Fruit fly (Drosophila melanogaster): ENCODE measurements around the gene CG17751.

CG17751 gene

DNA sequence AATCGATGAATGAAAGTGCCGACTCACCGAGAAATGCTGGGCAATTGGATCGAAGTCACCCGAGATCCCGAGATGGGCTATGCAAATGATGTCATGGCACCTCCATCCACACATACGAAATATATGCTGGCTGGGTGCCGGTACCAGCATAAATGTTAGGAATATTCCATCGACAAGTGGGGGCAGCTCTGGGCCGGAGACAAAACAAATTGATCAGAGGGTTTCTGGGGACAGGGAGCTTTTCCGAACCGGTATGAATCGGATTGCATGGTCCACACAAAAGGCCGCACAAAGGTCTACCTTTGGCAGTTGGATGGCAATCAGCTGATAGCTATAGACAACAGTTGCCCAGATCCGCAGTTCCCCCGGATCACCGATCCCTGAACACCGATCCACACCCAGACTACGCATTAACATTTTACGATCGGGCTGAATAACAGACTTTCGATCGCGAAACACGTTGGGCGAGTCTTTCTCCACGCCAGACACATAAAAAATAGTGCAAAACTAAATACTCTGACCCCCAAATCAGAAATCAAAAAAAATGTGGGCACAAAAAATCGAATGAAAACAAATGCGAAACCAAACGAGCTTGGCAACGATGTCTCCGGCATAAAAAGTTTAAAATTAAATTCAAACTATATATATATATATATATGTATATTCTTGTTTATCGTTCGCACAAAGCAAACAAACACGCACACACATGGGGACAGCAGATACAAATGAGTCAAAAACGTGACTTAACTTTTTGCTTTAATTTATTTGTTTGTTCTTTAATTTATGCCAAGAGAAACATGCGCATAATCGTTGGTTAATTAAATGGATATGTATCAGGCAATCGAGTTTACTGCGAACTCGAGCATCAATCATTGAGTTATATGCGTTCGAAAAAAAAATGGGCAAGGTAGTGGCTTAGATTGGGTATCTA is 18.5 kb downstream of the CG17751 start (continued):
- TF ChIP-seq abd-A (tag; optimal IDR thresholded peaks at IDR 0.05): peak; percentile 20
- no peak for TF ChIP-seq Hr3 (GFP tag; optimal IDR thresholded peaks at IDR 0.05)
- no peak for TF ChIP-seq CG9215 (GFP tag; IDR thresholded peaks at IDR 0.05)
- no peak for TF ChIP-seq disco-r (GFP tag; optimal IDR thresholded peaks at IDR 0.05)
- peak; percentile 0 for TF ChIP-seq Med (GFP tag)
- TF ChIP-seq chinmo (GFP tag; IDR thresholded peaks at IDR 0.05; ENCODE audit: partially characterized antibody): peak; percentile 62; the same call in 1 of the 4 replicates
- TF ChIP-seq CG34376 (GFP tag; optimal IDR thresholded peaks at IDR 0.05): peak; percentile 2
- TF ChIP-seq MBD-R2 (GFP tag; IDR thresholded peaks at IDR 0.05): no peak
- no peak for TF ChIP-seq Dfd (GFP tag; optimal IDR thresholded peaks at IDR 0.05)
- TF ChIP-seq C15 (GFP tag; IDR thresholded peaks at IDR 0.05): no peak
- TF ChIP-seq NFAT (GFP tag; IDR thresholded peaks at IDR 0.05): peak; percentile 28; the same call in 1 of the 2 replicates
- TF ChIP-seq dimm (GFP tag; IDR thresholded peaks at IDR 0.05): no peak
- no peak for TF ChIP-seq lbe (GFP tag; optimal IDR thresholded peaks at IDR 0.05)
- TF ChIP-seq kni (GFP tag; optimal IDR thresholded peaks at IDR 0.05): no peak
- no peak for TF ChIP-seq Sox102F (GFP tag; optimal IDR thresholded peaks at IDR 0.05)
- TF ChIP-seq sqz (GFP tag; optimal IDR thresholded peaks at IDR 0.05): peak; percentile 6
- TF ChIP-seq CG3407 (GFP tag; optimal IDR thresholded peaks at IDR 0.05): no peak
- peak; percentile 0 for TF ChIP-seq CG13624 (GFP tag; optimal IDR thresholded peaks at IDR 0.05)
- TF ChIP-seq Pdp1 (GFP tag; optimal IDR thresholded peaks at IDR 0.05): peak in 1 of 2 experiments; percentile 51
- no peak for TF ChIP-seq CG6689 (GFP tag; IDR thresholded peaks at IDR 0.05)
- peak; percentile 98 for TF ChIP-seq CG13894 (tag; optimal IDR thresholded peaks at IDR 0.05)
- no peak for TF ChIP-seq CG15514 (GFP tag; optimal IDR thresholded peaks at IDR 0.05)
- peak; percentile 91 for TF ChIP-seq gcm (GFP tag; optimal IDR thresholded peaks at IDR 0.05)
- 0 out of 3 replicates have a peak, but pooled peaks have one; percentile 20 for TF ChIP-seq Dbx (GFP tag; IDR thresholded peaks at IDR 0.05)
- no peak for TF ChIP-seq chn (GFP tag; optimal IDR thresholded peaks at IDR 0.05)
- TF ChIP-seq lov (optimal IDR thresholded peaks at IDR 0.05): no peak
- peak; percentile 30; the same call in 1 of the 3 replicates for TF ChIP-seq lov (GFP tag; IDR thresholded peaks at IDR 0.05)
- TF ChIP-seq Hr78 (GFP tag; optimal IDR thresholded peaks at IDR 0.05): peak in 1 of 2 experiments; percentile 21
- no peak for TF ChIP-seq slp2 (GFP tag; optimal IDR thresholded peaks at IDR 0.05)

DNA sequence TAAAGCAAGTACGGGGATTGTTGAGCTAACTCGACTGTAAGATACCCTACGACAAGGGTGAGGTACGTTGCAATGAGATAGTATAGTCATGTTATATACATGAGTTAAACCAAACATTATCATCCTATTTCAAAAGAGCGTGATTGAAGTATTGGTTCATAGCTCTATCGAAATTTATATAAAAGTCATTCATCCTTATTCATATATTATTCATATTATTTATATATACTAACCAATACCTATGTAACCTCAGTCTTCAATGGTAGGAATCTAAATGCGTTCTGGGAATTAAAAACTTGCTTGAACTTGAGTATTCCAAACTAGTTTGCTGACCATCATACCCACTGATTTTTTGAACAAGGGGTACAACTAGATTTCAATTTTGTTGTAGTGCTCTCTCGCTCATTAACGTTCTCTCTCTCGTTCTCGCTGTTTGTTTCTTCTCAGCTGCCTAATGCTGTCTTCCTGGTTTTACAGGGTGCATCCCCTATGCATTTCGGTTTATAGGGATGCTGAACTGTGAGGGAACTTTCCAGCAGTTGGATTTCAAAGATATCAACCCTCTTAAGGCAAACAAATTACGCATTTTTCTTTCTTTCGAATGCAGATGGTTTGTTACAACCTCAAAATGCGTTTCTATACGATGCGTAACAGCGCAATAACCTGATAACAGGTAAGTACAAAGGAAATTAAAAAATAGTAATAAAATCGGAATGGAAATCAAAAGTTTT is 20.9 kb downstream of the CG17751 start:
- TF ChIP-seq fd96Cb (tag; optimal IDR thresholded peaks at IDR 0.05) (peak; percentile 67), crc (GFP tag; optimal IDR thresholded peaks at IDR 0.05) (no peak), lab (GFP tag; optimal IDR thresholded peaks at IDR 0.05) (peak; percentile 70), CG8359 (GFP tag; optimal IDR thresholded peaks at IDR 0.05; ENCODE audit: borderline replicate concordance) (peak; percentile 37), CG13894 (tag; optimal IDR thresholded peaks at IDR 0.05) (peak; percentile 12), CTCF (GFP tag; optimal IDR thresholded peaks at IDR 0.05) (peak; percentile 1), CG1603 (tag; optimal IDR thresholded peaks at IDR 0.05) (no peak), HLHmδ (GFP tag; optimal IDR thresholded peaks at IDR 0.05) (no peak), lmd (GFP tag; IDR thresholded peaks at IDR 0.05) (peak; percentile 35; the same call in 1 of the 2 replicates), Rfx (GFP tag; IDR thresholded peaks at IDR 0.05) (peak; percentile 57), CG2199 (GFP tag; IDR thresholded peaks at IDR 0.05) (peak; percentile 75; the same call in 1 of the 3 replicates), Oli (tag; optimal IDR thresholded peaks at IDR 0.05) (peak; percentile 5), BtbVII (GFP tag; optimal IDR thresholded peaks at IDR 0.05) (peak; percentile 40), CG12391 (tag; optimal IDR thresholded peaks at IDR 0.05) (peak; percentile 20), Eip74EF (GFP tag; optimal IDR thresholded peaks at IDR 0.05) (peak in 1 of 2 experiments; percentile 53), HLH54F (GFP tag; optimal IDR thresholded peaks at IDR 0.05) (no peak), CG6689 (GFP tag; IDR thresholded peaks at IDR 0.05) (peak; percentile 58), Poxn (GFP tag; IDR thresholded peaks at IDR 0.05) (no peak), nmo (GFP tag; optimal IDR thresholded peaks at IDR 0.05) (peak; percentile 84), CG12659 (GFP tag; optimal IDR thresholded peaks at IDR 0.05) (peak; percentile 8)
